Worm (Caenorhabditis elegans) whole organism, early embryonic: ENCODE measurements around the gene R05G9.3.
A peak's percentile ranks its signal among the peaks of the same experiment; 100 is the strongest.

Experiments
- B0310.2 ChIP-seq: sonication (generic microtip); optimal IDR thresholded peaks from 2 replicates; lab custom pipeline; 2016; ENCODE audit warnings: mild to moderate bottlenecking, missing genetic modification characterization, missing compliant biosample characterization
- F13C5.2 ChIP-seq: sonication (generic microtip); optimal IDR thresholded peaks from 2 replicates; lab custom pipeline; 2017; ENCODE audit warnings: mild to moderate bottlenecking, missing genetic modification characterization, inconsistent platforms, missing compliant biosample characterization
- aly-1 ChIP-seq: sonication (generic microtip); optimal IDR thresholded peaks from 2 replicates; lab custom pipeline; 2016; ENCODE audit warnings: missing genetic modification characterization, missing compliant biosample characterization
- ama-1 ChIP-seq: fragments of 150-350 bp; optimal IDR thresholded peaks from 2 replicates; lab custom pipeline; 2014
- ceh-13 ChIP-seq: fragments of 200-800 bp; sonication (Bioruptor generic); optimal IDR thresholded peaks from 2 replicates; lab custom pipeline; 2018; ENCODE audit warnings: mild to moderate bottlenecking, missing genetic modification characterization, missing compliant biosample characterization
- ceh-36 ChIP-seq: sonication (generic microtip); optimal IDR thresholded peaks from 2 replicates; lab custom pipeline; 2016; ENCODE audit warnings: missing genetic modification characterization, inconsistent platforms, missing compliant biosample characterization
- ets-7 ChIP-seq: sonication (generic microtip); optimal IDR thresholded peaks from 2 replicates; lab custom pipeline; 2016; ENCODE audit warnings: missing genotype, missing genetic modification characterization, missing compliant biosample characterization
- flt-1 ChIP-seq: fragments of 200-800 bp; sonication (Bioruptor generic); IDR thresholded peaks from 2 replicates; pipeline ENCODE4 v1.3.6; 2022; ENCODE audit warnings: missing genetic modification characterization, missing compliant biosample characterization
- hmbx-1 ChIP-seq: sonication (generic microtip); optimal IDR thresholded peaks from 2 replicates; lab custom pipeline; 2016; ENCODE audit warnings: mild to moderate bottlenecking, missing genetic modification characterization, missing compliant biosample characterization
- hmg-4 ChIP-seq: fragments of 200-800 bp; sonication (Bioruptor generic); optimal IDR thresholded peaks from 2 replicates; lab custom pipeline; 2018; ENCODE audit warnings: mild to moderate bottlenecking, missing genetic modification characterization, missing compliant biosample characterization
- hnd-1 ChIP-seq: sonication (generic microtip); optimal IDR thresholded peaks from 2 replicates; lab custom pipeline; 2016; ENCODE audit warnings: missing genetic modification characterization, missing compliant biosample characterization
- pes-1 ChIP-seq: fragments of 200-800 bp; sonication (Bioruptor generic); IDR thresholded peaks from 2 replicates; pipeline ENCODE4 v1.3.6; 2022; ENCODE audit warnings: missing genetic modification reagents, missing genetic modification characterization, missing compliant biosample characterization
- scrt-1 ChIP-seq: fragments of 200-800 bp; sonication (Bioruptor generic); IDR thresholded peaks from 2 replicates; pipeline ENCODE4 v1.3.6; 2022; ENCODE audit warnings: missing genetic modification characterization, missing compliant biosample characterization
- sea-1 ChIP-seq: fragments of 200-800 bp; sonication (Bioruptor generic); conservative IDR thresholded peaks from 2 replicates; pipeline ENCODE4 v1.3.6; 2022; ENCODE audit warnings: missing genetic modification characterization, missing compliant biosample characterization
- tbx-11 ChIP-seq: fragments of 200-800 bp; sonication (Bioruptor generic); IDR thresholded peaks from 2 replicates; pipeline ENCODE4 v1.3.6; 2022; ENCODE audit warnings: missing genetic modification characterization, missing compliant biosample characterization
- tbx-37 ChIP-seq: fragments of 200-800 bp; sonication (Bioruptor generic); conservative IDR thresholded peaks from 2 replicates; pipeline ENCODE4 v1.3.6; 2022; ENCODE audit warnings: missing genetic modification reagents, missing genetic modification characterization, missing compliant biosample characterization
- tra-4 ChIP-seq: sonication (generic microtip); optimal IDR thresholded peaks from 2 replicates; lab custom pipeline; 2017; ENCODE audit warnings: missing genetic modification characterization, missing compliant biosample characterization

Gene R05G9.3

DNA sequence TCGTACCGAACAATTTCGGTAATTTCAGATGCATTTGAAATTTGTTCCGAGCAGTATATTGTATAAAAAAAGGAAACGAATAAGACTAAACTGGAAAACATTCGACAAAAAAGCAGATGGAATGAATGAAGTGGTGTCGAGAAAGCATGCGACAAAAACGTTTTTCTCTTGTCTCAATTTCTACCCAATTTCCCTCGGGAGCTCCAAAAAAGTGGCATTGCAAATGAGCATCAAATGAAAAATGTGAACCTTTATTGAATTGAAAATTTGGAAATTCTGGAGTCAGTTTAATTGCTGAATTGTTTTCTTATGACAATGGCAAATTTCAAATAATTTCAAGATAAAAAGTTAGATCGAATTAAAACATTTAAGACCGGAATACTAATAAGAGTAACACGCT lies 1.2 kb downstream of the R05G9.3 start, which contains the start of gene R05G9.5:
Gene R05G9.5, minus strand, starts transcription at position 101 of the 400 bp plus-strand sequence.
- TF ChIP-seq tbx-11 (no peak), aly-1 (tag; lab: Kevin White, UChicago) (no peak), ets-7 (no peak), sea-1 (GFP tag; lab: Robert Waterston, UW) (no peak)

- TF ChIP-seq sea-1 (GFP tag; lab: Robert Waterston, UW) (no peak), hnd-1 (tag; lab: Kevin White, UChicago) (no peak), hmg-4 (no peak), ceh-36 (tag; lab: Kevin White, UChicago) (no peak), B0310.2 (no peak), pes-1 (GFP tag; lab: Robert Waterston, UW) (no peak), tbx-11 (no peak), tbx-37 (no peak), ama-1 (lab: Kevin White, UChicago) (no peak), hmbx-1 (no peak), tra-4 (tag; lab: Kevin White, UChicago) (no peak), F13C5.2 (tag; lab: Kevin White, UChicago) (no peak), aly-1 (tag; lab: Kevin White, UChicago) (no peak), flt-1 (GFP tag; lab: Robert Waterston, UW) (no peak), scrt-1 (GFP tag; lab: Robert Waterston, UW) (no peak), ceh-13 (GFP tag; lab: Kevin White, UChicago) (no peak), ets-7 (no peak)
Measured at ce11 chrII:6499067-6499466, 2.3 kb downstream of the R05G9.3 start, which contains the start of gene twk-49. Gene twk-49 (minus strand): TSS chrII:6499167.

DNA sequence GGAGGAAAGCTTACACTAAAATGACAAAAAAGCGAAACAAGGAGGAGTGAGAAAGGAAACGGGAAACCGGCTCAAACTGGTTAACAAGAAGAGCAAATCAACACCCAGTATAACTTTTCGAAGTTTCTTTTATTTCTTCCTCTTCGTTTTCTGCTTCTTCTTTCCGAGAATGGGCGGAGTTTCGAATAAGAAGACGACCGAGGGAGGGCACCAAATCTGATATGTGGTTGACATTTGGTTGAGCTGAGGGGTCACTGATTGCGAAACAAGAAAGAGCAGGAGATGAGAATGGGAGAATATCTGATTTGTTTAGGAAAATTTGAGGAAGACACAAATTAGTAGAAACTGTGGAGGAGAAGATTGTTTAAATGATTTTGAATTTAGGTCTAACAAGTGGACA lies 2.7 kb downstream of the R05G9.3 start:
- TF ChIP-seq ama-1 (lab: Kevin White, UChicago): no peak
- TF ChIP-seq tbx-11: no peak
- TF ChIP-seq B0310.2: no peak
- TF ChIP-seq ceh-36 (tag; lab: Kevin White, UChicago): no peak
- no peak for TF ChIP-seq pes-1 (GFP tag; lab: Robert Waterston, UW)
- no peak for TF ChIP-seq scrt-1 (GFP tag; lab: Robert Waterston, UW)
- TF ChIP-seq tra-4 (tag; lab: Kevin White, UChicago): no peak
- TF ChIP-seq flt-1 (GFP tag; lab: Robert Waterston, UW): no peak
- TF ChIP-seq hnd-1 (tag; lab: Kevin White, UChicago): no peak
- no peak for TF ChIP-seq F13C5.2 (tag; lab: Kevin White, UChicago)
- no peak for TF ChIP-seq aly-1 (tag; lab: Kevin White, UChicago)
- TF ChIP-seq hmg-4: no peak
- TF ChIP-seq hmbx-1: no peak
- TF ChIP-seq ets-7: no peak
- TF ChIP-seq tbx-37: no peak

- TF ChIP-seq hmbx-1 (no peak), pes-1 (GFP tag; lab: Robert Waterston, UW) (no peak), F13C5.2 (tag; lab: Kevin White, UChicago) (no peak), hnd-1 (tag; lab: Kevin White, UChicago) (no peak), ceh-36 (tag; lab: Kevin White, UChicago) (no peak), tbx-37 (no peak), ets-7 (no peak), scrt-1 (GFP tag; lab: Robert Waterston, UW) (no peak), aly-1 (tag; lab: Kevin White, UChicago) (no peak), sea-1 (GFP tag; lab: Robert Waterston, UW) (no peak), tra-4 (tag; lab: Kevin White, UChicago) (no peak), ama-1 (lab: Kevin White, UChicago) (no peak), hmg-4 (no peak), tbx-11 (no peak), flt-1 (GFP tag; lab: Robert Waterston, UW) (no peak), B0310.2 (no peak), ceh-13 (GFP tag; lab: Kevin White, UChicago) (no peak)
Measured at ce11 chrII:6497137-6497536, 4.2 kb downstream of the R05G9.3 start.

ce11 chrII:6496496-6496895 lies 4.8 kb downstream of the R05G9.3 start:
- TF ChIP-seq sea-1 (GFP tag; lab: Robert Waterston, UW): no peak
- no peak for TF ChIP-seq scrt-1 (GFP tag; lab: Robert Waterston, UW)
- TF ChIP-seq tra-4 (tag; lab: Kevin White, UChicago): no peak
- no peak for TF ChIP-seq ama-1 (lab: Kevin White, UChicago)
- TF ChIP-seq ets-7: no peak
- no peak for TF ChIP-seq B0310.2
- no peak for TF ChIP-seq ceh-36 (tag; lab: Kevin White, UChicago)
- TF ChIP-seq ceh-13 (GFP tag; lab: Kevin White, UChicago): no peak
- no peak for TF ChIP-seq hnd-1 (tag; lab: Kevin White, UChicago)
- no peak for TF ChIP-seq hmbx-1
- TF ChIP-seq flt-1 (GFP tag; lab: Robert Waterston, UW): no peak
- TF ChIP-seq pes-1 (GFP tag; lab: Robert Waterston, UW): no peak
- no peak for TF ChIP-seq aly-1 (tag; lab: Kevin White, UChicago)

ce11 chrII:6493709-6494326 lies 7.5 kb downstream of the R05G9.3 start:
- peak; percentile 5 for TF ChIP-seq F13C5.2 (tag; lab: Kevin White, UChicago)
- no peak for TF ChIP-seq tra-4 (tag; lab: Kevin White, UChicago)
- no peak for TF ChIP-seq ets-7
- 0 out of 2 replicates have a peak, but pooled peaks have one; percentile 5 for TF ChIP-seq tbx-11

ce11 chrII:6493139-6493538 lies 8.2 kb downstream of the R05G9.3 start:
- no peak for TF ChIP-seq pes-1 (GFP tag; lab: Robert Waterston, UW)
- no peak for TF ChIP-seq ceh-13 (GFP tag; lab: Kevin White, UChicago)
- TF ChIP-seq scrt-1 (GFP tag; lab: Robert Waterston, UW): no peak
- no peak for TF ChIP-seq hmg-4
- no peak for TF ChIP-seq ets-7
- no peak for TF ChIP-seq B0310.2
- TF ChIP-seq flt-1 (GFP tag; lab: Robert Waterston, UW): no peak
- TF ChIP-seq tbx-11: no peak
- TF ChIP-seq F13C5.2 (tag; lab: Kevin White, UChicago): no peak
- TF ChIP-seq sea-1 (GFP tag; lab: Robert Waterston, UW): no peak
- no peak for TF ChIP-seq hmbx-1
- TF ChIP-seq aly-1 (tag; lab: Kevin White, UChicago): no peak
- TF ChIP-seq ama-1 (lab: Kevin White, UChicago): no peak
- TF ChIP-seq ceh-36 (tag; lab: Kevin White, UChicago): no peak
- no peak for TF ChIP-seq tra-4 (tag; lab: Kevin White, UChicago)
- no peak for TF ChIP-seq hnd-1 (tag; lab: Kevin White, UChicago)
- TF ChIP-seq tbx-37: no peak
